Worm (Caenorhabditis elegans): ENCODE results near the gene cdk-11.2.

DNA sequence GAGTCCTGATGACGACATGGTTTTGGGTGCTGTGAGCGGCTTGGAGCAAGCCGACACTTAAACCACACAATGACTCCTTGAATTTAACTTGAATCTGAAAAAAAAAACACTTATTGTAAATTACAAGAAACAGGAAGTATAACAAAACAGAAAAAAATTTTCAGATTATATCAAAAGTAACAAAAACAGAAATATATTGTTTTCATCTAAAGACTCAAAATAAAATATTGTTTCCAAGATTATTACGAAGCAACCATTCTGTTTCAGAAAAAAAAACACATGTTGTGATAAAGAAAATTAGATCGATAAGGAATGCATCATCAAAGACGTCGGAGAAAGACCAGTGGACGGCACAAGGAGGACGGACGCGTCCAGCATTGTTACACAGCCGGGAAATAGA, 9.0 kb upstream of the cdk-11.2 start, which contains the start of gene mig-15:
- TF ChIP-seq ceh-28 (tag; optimal IDR thresholded peaks at IDR 0.05), result no peak
- no peak for TF ChIP-seq nhr-10 (tag; optimal IDR thresholded peaks at IDR 0.05)

Data from whole organism, L4 larva.